Fruit fly (Drosophila melanogaster) whole organism, embryonic: ENCODE results near the gene Sec20.

Experiments
- Aef1 ChIP-seq: fragments of 200-800 bp; sonication (Bioruptor generic); IDR thresholded peaks from 3 replicates; pipeline ENCODE4 v1.3.6; 2022; ENCODE audit warnings: missing biosample characterization, missing genetic modification characterization
- BEAF-32 ChIP-seq: fragments of 200-800 bp; sonication (Bioruptor generic); optimal IDR thresholded peaks from 3 replicates; lab custom pipeline; 2017; ENCODE audit warnings: missing biosample characterization, missing genetic modification characterization, mild to moderate bottlenecking, moderate library complexity, missing genetic modification reagents
- CG10431 ChIP-seq: fragments of 200-800 bp; sonication (Bioruptor generic); optimal IDR thresholded peaks from 3 replicates; lab custom pipeline; 2018; ENCODE audit warnings: missing biosample characterization, mild to moderate bottlenecking, missing genetic modification characterization
- CG10462 ChIP-seq: fragments of 200-800 bp; sonication (Bioruptor generic); optimal IDR thresholded peaks from 2 replicates; lab custom pipeline; 2016; ENCODE audit warnings: missing biosample characterization, missing genetic modification characterization
- CG10959 ChIP-seq: fragments of 200-800 bp; sonication (Bioruptor generic); IDR thresholded peaks from 2 replicates; pipeline ENCODE4 v1.3.6; 2022; ENCODE audit warnings: missing biosample characterization, missing genetic modification characterization
- CG11247 ChIP-seq: fragments of 200-800 bp; sonication (Bioruptor generic); IDR thresholded peaks from 2 replicates; pipeline ENCODE4 v1.3.6; 2022; ENCODE audit warnings: missing biosample characterization, missing genetic modification characterization
- CG12659 ChIP-seq: fragments of 200-800 bp; sonication (Bioruptor generic); optimal IDR thresholded peaks from 3 replicates; lab custom pipeline; 2017; ENCODE audit warnings: mild to moderate bottlenecking, missing biosample characterization, missing genetic modification reagents, missing genetic modification characterization
- CG13424 ChIP-seq: fragments of 200-800 bp; sonication (Bioruptor generic); optimal IDR thresholded peaks from 2 replicates; lab custom pipeline; 2019; ENCODE audit warnings: missing biosample characterization, mild to moderate bottlenecking, missing genetic modification characterization, moderate library complexity
- CG13894 ChIP-seq: fragments of 200-800 bp; sonication (Bioruptor generic); optimal IDR thresholded peaks from 3 replicates; lab custom pipeline; 2018; ENCODE audit warnings: missing biosample characterization, mild to moderate bottlenecking, missing genetic modification characterization, moderate library complexity
- CG1602 ChIP-seq: fragments of 200-800 bp; sonication (Bioruptor generic); optimal IDR thresholded peaks from 3 replicates; lab custom pipeline; 2016; ENCODE audit warnings: missing biosample characterization, missing genetic modification characterization
- CG1603 ChIP-seq: fragments of 200-800 bp; sonication (Bioruptor generic); optimal IDR thresholded peaks from 2 replicates; lab custom pipeline; 2019; ENCODE audit warnings: missing biosample characterization, mild to moderate bottlenecking, missing genetic modification characterization, moderate library complexity
- CG16779 ChIP-seq: fragments of 200-800 bp; sonication (Bioruptor generic); IDR thresholded peaks from 2 replicates; pipeline ENCODE4 v1.3.6; 2022; ENCODE audit warnings: missing biosample characterization, missing genetic modification characterization
- CG17385 ChIP-seq: fragments of 200-800 bp; sonication (Bioruptor generic); optimal IDR thresholded peaks from 3 replicates; lab custom pipeline; 2018; ENCODE audit warnings: missing biosample characterization, mild to moderate bottlenecking, missing genetic modification characterization
- CG18262 ChIP-seq: fragments of 200-800 bp; optimal IDR thresholded peaks from 3 replicates; lab custom pipeline; 2019; ENCODE audit warnings: missing biosample characterization, mild to moderate bottlenecking, missing genetic modification characterization, moderate library complexity
- CG2116 ChIP-seq: fragments of 200-800 bp; sonication (Bioruptor generic); optimal IDR thresholded peaks from 3 replicates; lab custom pipeline; 2018; ENCODE audit warnings: missing biosample characterization, mild to moderate bottlenecking, missing genetic modification characterization
- CG2129 ChIP-seq: fragments of 200-800 bp; sonication (Bioruptor generic); IDR thresholded peaks from 2 replicates; pipeline ENCODE4 v1.3.6; 2022; ENCODE audit warnings: missing biosample characterization, missing genetic modification characterization; ENCODE audit not compliant: partially characterized antibody
- CG31441 ChIP-seq: fragments of 200-800 bp; sonication (Bioruptor generic); IDR thresholded peaks from 2 replicates; pipeline ENCODE4 v1.3.6; 2022; ENCODE audit warnings: missing biosample characterization, missing genetic modification characterization
- CG3407 ChIP-seq: fragments of 200-800 bp; sonication (Bioruptor generic); optimal IDR thresholded peaks from 2 replicates; lab custom pipeline; 2018; ENCODE audit warnings: missing biosample characterization, mild to moderate bottlenecking, missing genetic modification characterization
- CG7357 ChIP-seq: fragments of 200-800 bp; sonication (Bioruptor generic); IDR thresholded peaks from 3 replicates; pipeline ENCODE4 v1.3.6; 2022; ENCODE audit warnings: missing biosample characterization, missing genetic modification characterization
- Dad ChIP-seq: fragments of 200-800 bp; sonication (Bioruptor generic); optimal IDR thresholded peaks from 3 replicates; lab custom pipeline; 2016; ENCODE audit warnings: missing biosample characterization, missing genetic modification characterization
- Dbx ChIP-seq: fragments of 200-800 bp; sonication (Bioruptor generic); IDR thresholded peaks from 3 replicates; pipeline ENCODE4 v1.3.6; 2022; ENCODE audit warnings: missing biosample characterization, missing genetic modification characterization
- Drgx ChIP-seq: fragments of 200-800 bp; sonication (Bioruptor generic); IDR thresholded peaks from 2 replicates; pipeline ENCODE4 v1.3.6; 2022; ENCODE audit warnings: missing biosample characterization, missing genetic modification characterization
- Ets97D ChIP-seq: fragments of 200-800 bp; sonication (Bioruptor generic); optimal IDR thresholded peaks from 3 replicates; lab custom pipeline; 2016; ENCODE audit warnings: missing biosample characterization, missing genetic modification characterization
- H2.0 ChIP-seq: fragments of 200-800 bp; sonication (Bioruptor generic); IDR thresholded peaks from 2 replicates; pipeline ENCODE4 v1.3.6; 2022; ENCODE audit warnings: missing biosample characterization, missing genetic modification characterization
- HmgZ ChIP-seq: fragments of 200-800 bp; sonication (Bioruptor generic); optimal IDR thresholded peaks from 2 replicates; lab custom pipeline; 2018; ENCODE audit warnings: missing biosample characterization, mild to moderate bottlenecking, missing genetic modification characterization
- MTF-1 ChIP-seq: fragments of 200-800 bp; sonication (Bioruptor generic); optimal IDR thresholded peaks from 2 replicates; lab custom pipeline; 2018; ENCODE audit warnings: missing biosample characterization, mild to moderate bottlenecking, missing genetic modification characterization, borderline replicate concordance
- Mrtf ChIP-seq: fragments of 200-800 bp; sonication (Bioruptor generic); IDR thresholded peaks from 3 replicates; pipeline ENCODE4 v1.3.6; 2022; ENCODE audit warnings: missing biosample characterization, missing genetic modification characterization
- Sox102F ChIP-seq: fragments of 200-800 bp; sonication (Bioruptor generic); optimal IDR thresholded peaks from 2 replicates; lab custom pipeline; 2018; ENCODE audit warnings: missing biosample characterization, mild to moderate bottlenecking, missing genetic modification characterization, moderate library complexity
- Sry-δ ChIP-seq: fragments of 200-800 bp; sonication (Bioruptor generic); optimal IDR thresholded peaks from 2 replicates; lab custom pipeline; 2016; ENCODE audit warnings: missing biosample characterization, missing genetic modification characterization
- TFAM ChIP-seq: fragments of 200-800 bp; sonication (Bioruptor generic); optimal IDR thresholded peaks from 2 replicates; lab custom pipeline; 2017; ENCODE audit warnings: missing biosample characterization, missing genetic modification characterization, inconsistent platforms
- YL-1 ChIP-seq: fragments of 200-800 bp; sonication (Bioruptor generic); optimal IDR thresholded peaks from 3 replicates; lab custom pipeline; 2017; ENCODE audit warnings: missing biosample characterization, mild to moderate bottlenecking, missing genetic modification characterization
- cg ChIP-seq: fragments of 200-800 bp; sonication (Bioruptor generic); optimal IDR thresholded peaks from 3 replicates; lab custom pipeline; 2019; ENCODE audit warnings: missing biosample characterization, mild to moderate bottlenecking, missing genetic modification characterization, moderate library complexity
- da ChIP-seq: fragments of 200-800 bp; sonication (Bioruptor generic); optimal IDR thresholded peaks from 2 replicates; lab custom pipeline; 2016; ENCODE audit warnings: missing biosample characterization, missing genetic modification characterization
- disco-r ChIP-seq: fragments of 200-800 bp; sonication (Bioruptor generic); optimal IDR thresholded peaks from 2 replicates; lab custom pipeline; 2016; ENCODE audit warnings: missing biosample characterization, missing genetic modification characterization
- ems ChIP-seq: fragments of 200-800 bp; sonication (Bioruptor generic); optimal IDR thresholded peaks from 3 replicates; lab custom pipeline; 2016; ENCODE audit warnings: missing biosample characterization, missing genetic modification characterization
- fd102C ChIP-seq: fragments of 200-800 bp; sonication (Bioruptor generic); optimal IDR thresholded peaks from 2 replicates; lab custom pipeline; 2018; ENCODE audit warnings: missing biosample characterization, mild to moderate bottlenecking, missing genetic modification characterization, moderate library complexity
- hbn ChIP-seq: fragments of 200-800 bp; sonication (Bioruptor generic); IDR thresholded peaks from 2 replicates; pipeline ENCODE4 v1.3.6; 2022; ENCODE audit warnings: missing biosample characterization, missing genetic modification characterization; ENCODE audit not compliant: partially characterized antibody
- her ChIP-seq: fragments of 200-800 bp; sonication (Bioruptor generic); optimal IDR thresholded peaks from 2 replicates; lab custom pipeline; 2016; ENCODE audit warnings: missing biosample characterization, missing genetic modification characterization
- hth ChIP-seq: fragments of >200 bp; optimal IDR thresholded peaks from 2 replicates; lab custom pipeline; 2017; ENCODE audit warnings: inconsistent platforms
- nau ChIP-seq: fragments of 200-800 bp; sonication (Bioruptor generic); optimal IDR thresholded peaks from 3 replicates; lab custom pipeline; 2017; ENCODE audit warnings: missing biosample characterization, mild to moderate bottlenecking, missing genetic modification characterization, missing genetic modification reagents
- org-1 ChIP-seq: fragments of 200-800 bp; sonication (Bioruptor generic); optimal IDR thresholded peaks from 2 replicates; lab custom pipeline; 2017; ENCODE audit warnings: missing biosample characterization, missing genetic modification characterization
- sc ChIP-seq, 3 experiments: fragments of >200 bp in 2 of 3; fragments of 200-800 bp in 1 of 3; sonication (Bioruptor generic) in 1 of 3; optimal IDR thresholded peaks; 2 replicates in 2 of 3; 3 replicates in 1 of 3; lab custom pipeline; 2017; ENCODE audit warnings: mild to moderate bottlenecking in 1 of 3, missing biosample characterization in 1 of 3, missing genetic modification characterization in 1 of 3, missing genetic modification reagents in 1 of 3
- sens ChIP-seq: fragments of 200-800 bp; sonication (Bioruptor generic); peaks from one replicate; lab custom pipeline; 2016; ENCODE audit warnings: missing biosample characterization, missing genetic modification characterization
- so ChIP-seq: fragments of 200-800 bp; sonication (Bioruptor generic); IDR thresholded peaks from 3 replicates; pipeline ENCODE4 v1.3.6; 2022; ENCODE audit warnings: missing biosample characterization, missing genetic modification characterization
- vnd ChIP-seq: fragments of 200-800 bp; sonication (Bioruptor generic); IDR thresholded peaks from 3 replicates; pipeline ENCODE4 v1.3.6; 2022; ENCODE audit warnings: missing biosample characterization, missing genetic modification characterization; ENCODE audit not compliant: partially characterized antibody
- yki ChIP-seq: fragments of >200 bp; optimal IDR thresholded peaks from 3 replicates; lab custom pipeline; 2018
- zfh2 ChIP-seq: fragments of 200-800 bp; sonication (Bioruptor generic); optimal IDR thresholded peaks from 2 replicates; lab custom pipeline; 2016; ENCODE audit warnings: missing biosample characterization, missing genetic modification characterization

The Sec20 gene

dm6 chr3R:5780976-5781375 lies 43.4 kb downstream of the Sec20 start, which contains the start of gene CG2082:
TSS of gene CG2082 (minus strand) at chr3R:5781076.
- TF ChIP-seq BEAF-32 (GFP tag; lab: Kevin White, UChicago), result no peak
- no peak for TF ChIP-seq YL-1 (GFP tag; lab: Kevin White, UChicago)
- peak; percentile 25 for TF ChIP-seq sens (GFP tag; lab: Kevin White, UChicago)
- no peak for TF ChIP-seq hbn (GFP tag; lab: Robert Waterston, UW)
- no peak for TF ChIP-seq CG31441 (GFP tag; lab: Robert Waterston, UW)

dm6 chr3R:5778731-5779593 lies 45.4 kb downstream of the Sec20 start, which contains the start of gene jagn:
TSS of gene jagn (plus strand) at chr3R:5779315.
- no peak for TF ChIP-seq so (GFP tag; lab: Robert Waterston, UW)
- TF ChIP-seq CG13424 (tag; lab: Kevin White, UChicago), result peak; percentile 35
- TF ChIP-seq Dbx (GFP tag; lab: Robert Waterston, UW), result peak; percentile 83
- TF ChIP-seq yki (lab: Kevin White, UChicago), result no peak
- peak; percentile 94 for TF ChIP-seq CG12659 (GFP tag; lab: Kevin White, UChicago)
- no peak for TF ChIP-seq sc (optimal IDR thresholded peaks at IDR 0.05; lab: Kevin White, UChicago)
- TF ChIP-seq sc (GFP tag; optimal IDR thresholded peaks at IDR 0.05; lab: Kevin White, UChicago), result peak; percentile 20
- TF ChIP-seq nau (GFP tag; lab: Kevin White, UChicago), result no peak
- TF ChIP-seq CG1603 (tag; lab: Kevin White, UChicago), result peak; percentile 77
- TF ChIP-seq Sox102F (GFP tag; lab: Kevin White, UChicago), result peak; percentile 26
- no peak for TF ChIP-seq CG7357
- TF ChIP-seq CG18262 (tag; lab: Kevin White, UChicago), result peak; percentile 49
- no peak for TF ChIP-seq disco-r
- TF ChIP-seq zfh2 (GFP tag; lab: Kevin White, UChicago), result peak; percentile 72
- peak; percentile 65 for TF ChIP-seq MTF-1
- peak; percentile 61 for TF ChIP-seq CG17385
- TF ChIP-seq ems (GFP tag; lab: Kevin White, UChicago), result peak; percentile 60
- no peak for TF ChIP-seq hth (lab: Kevin White, UChicago)
- TF ChIP-seq Dad, result peak; percentile 48
- TF ChIP-seq CG10462, result peak; percentile 62
- 0 out of 2 replicates have a peak, but pooled peaks have one; percentile 27 for TF ChIP-seq CG16779
- peak; percentile 97 for TF ChIP-seq Ets97D (GFP tag; lab: Kevin White, UChicago)
- TF ChIP-seq H2.0 (GFP tag; lab: Robert Waterston, UW), result peak; percentile 73
- TF ChIP-seq CG2116 (GFP tag; lab: Kevin White, UChicago), result peak; percentile 76
- TF ChIP-seq CG3407 (GFP tag; lab: Kevin White, UChicago), result no peak
- TF ChIP-seq da, result peak; percentile 14
- peak; percentile 98 for TF ChIP-seq CG2129 (GFP tag; lab: Robert Waterston, UW)
- peak; percentile 98 for TF ChIP-seq Sry-δ
- peak; percentile 68; the same call in 2 of the 3 replicates for TF ChIP-seq Mrtf (GFP tag; lab: Robert Waterston, UW)
- TF ChIP-seq fd102C (GFP tag; lab: Kevin White, UChicago), result no peak
- TF ChIP-seq Drgx (GFP tag; lab: Robert Waterston, UW), result no peak; the same call in 1 of the 2 replicates
- peak; percentile 31 for TF ChIP-seq CG13894 (tag; lab: Kevin White, UChicago)
- no peak for TF ChIP-seq org-1 (GFP tag; lab: Kevin White, UChicago)
- no peak for TF ChIP-seq cg
- TF ChIP-seq Aef1 (GFP tag; lab: Robert Waterston, UW), result peak; percentile 52
- TF ChIP-seq HmgZ (tag; lab: Kevin White, UChicago), result peak; percentile 46
- TF ChIP-seq CG10431 (GFP tag; lab: Kevin White, UChicago), result peak; percentile 16
- peak; percentile 100 for TF ChIP-seq vnd (GFP tag; lab: Robert Waterston, UW)
- no peak for TF ChIP-seq TFAM
- TF ChIP-seq her (GFP tag; lab: Kevin White, UChicago), result peak; percentile 54
- TF ChIP-seq CG10959, result no peak
- peak; percentile 64 for TF ChIP-seq CG11247
- TF ChIP-seq CG1602 (GFP tag; lab: Kevin White, UChicago), result peak; percentile 16
